Worm (Caenorhabditis elegans): ENCODE data around the gene grl-8.

DNA sequence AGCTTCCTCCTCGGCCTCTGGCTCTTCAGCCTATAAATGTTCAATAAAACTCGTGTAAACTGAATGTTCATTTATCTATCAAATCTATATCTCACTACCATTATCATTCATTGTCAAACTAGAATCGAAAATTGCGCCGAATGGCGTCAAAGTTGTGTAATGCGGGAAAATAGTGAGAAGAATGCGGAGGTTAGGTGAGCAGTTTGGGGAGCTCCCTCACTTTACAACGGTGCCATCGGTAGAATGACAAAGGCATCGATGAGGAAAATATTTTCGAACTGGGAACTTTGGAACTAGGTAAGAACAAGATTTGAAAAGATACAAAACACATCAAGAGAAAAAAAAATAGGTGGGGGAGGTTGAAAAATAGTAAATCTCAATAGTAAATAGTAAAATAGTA is 34.7 kb upstream of the grl-8 start:
- TF ChIP-seq Y48G9A.11 (GFP tag; IDR thresholded peaks at IDR 0.05) (no peak), aly-2 (tag; optimal IDR thresholded peaks at IDR 0.05) (no peak), ztf-11 (tag; optimal IDR thresholded peaks at IDR 0.05) (no peak), mep-1 (tag; optimal IDR thresholded peaks at IDR 0.05) (no peak), lin-13 (GFP tag; optimal IDR thresholded peaks at IDR 0.05) (no peak), ceh-82 (tag; optimal IDR thresholded peaks at IDR 0.05) (no peak), mdt-29 (GFP tag; IDR thresholded peaks at IDR 0.05) (no peak), ctbp-1 (GFP tag; IDR thresholded peaks at IDR 0.05) (no peak), ces-1 (GFP tag; optimal IDR thresholded peaks at IDR 0.05) (no peak), pqm-1 (tag; optimal IDR thresholded peaks at IDR 0.05) (no peak), ama-1 (optimal IDR thresholded peaks at IDR 0.05) (no peak), nhr-77 (tag; optimal IDR thresholded peaks at IDR 0.05) (no peak), snpc-4 (tag; optimal IDR thresholded peaks at IDR 0.05) (no peak)
